Worm (Caenorhabditis elegans) whole organism, young adult: Measurements from ENCODE around the gene F45G2.8.

ENCODE experiments used
- Y67H2A.10 ChIP-seq: fragments of 200-800 bp; sonication (Bioruptor generic); conservative IDR thresholded peaks from 2 replicates; pipeline ENCODE4 v1.3.6; 2022; ENCODE audit warnings: missing genetic modification reagents, missing genetic modification characterization, missing compliant biosample characterization
- ama-1 ChIP-seq, 3 experiments: fragments of 150-350 bp in 1 of 3; sonication (generic microtip) in 2 of 3; optimal IDR thresholded peaks; 2 replicates each; lab custom pipeline; 2014 to 2018; ENCODE audit warnings: missing biosample characterization in 2 of 3, missing genetic modification characterization in 2 of 3, missing genetic modification reagents in 2 of 3
- ceh-79 ChIP-seq: sonication (generic microtip); optimal IDR thresholded peaks from 2 replicates; lab custom pipeline; 2017; ENCODE audit warnings: mild to moderate bottlenecking, missing genetic modification characterization, missing compliant biosample characterization
- sptf-2 ChIP-seq: fragments of 200-800 bp; sonication (Bioruptor generic); optimal IDR thresholded peaks from 2 replicates; lab custom pipeline; 2018; ENCODE audit warnings: mild to moderate bottlenecking, missing genetic modification characterization, missing compliant biosample characterization
- unc-62 ChIP-seq: fragments of 150-350 bp; optimal IDR thresholded peaks from 2 replicates; lab custom pipeline; 2014; ENCODE audit warnings: missing biosample characterization, missing genetic modification reagents, missing genetic modification characterization
- zfh-2 ChIP-seq: fragments of 200-800 bp; sonication (Bioruptor generic); conservative IDR thresholded peaks from 2 replicates; pipeline ENCODE4 v1.3.6; 2022; ENCODE audit warnings: missing genetic modification reagents, missing genetic modification characterization, missing compliant biosample characterization
- ztf-25 ChIP-seq: fragments of 200-800 bp; sonication (Bioruptor generic); IDR thresholded peaks from 2 replicates; pipeline ENCODE4 v1.3.6; 2022; ENCODE audit warnings: missing genetic modification reagents, missing genetic modification characterization, missing compliant biosample characterization

- TF ChIP-seq ceh-79 (tag; lab: Kevin White, UChicago) (no peak), unc-62 (GFP tag; lab: Kevin White, UChicago) (no peak), ztf-25 (GFP tag; lab: Robert Waterston, UW) (no peak), zfh-2 (GFP tag; lab: Robert Waterston, UW) (no peak), Y67H2A.10 (GFP tag; lab: Robert Waterston, UW) (no peak), ama-1 (optimal IDR thresholded peaks at IDR 0.05; lab: Kevin White, UChicago) (no peak), ama-1 (GFP tag; optimal IDR thresholded peaks at IDR 0.05; lab: Kevin White, UChicago) (no peak), sptf-2 (no peak)
These were observed 20.3 kb upstream of the F45G2.8 start for ce11 chrIII:13455816-13456215.
